Fruit fly (Drosophila melanogaster): ENCODE measurements around the gene Alms1a.

DNA sequence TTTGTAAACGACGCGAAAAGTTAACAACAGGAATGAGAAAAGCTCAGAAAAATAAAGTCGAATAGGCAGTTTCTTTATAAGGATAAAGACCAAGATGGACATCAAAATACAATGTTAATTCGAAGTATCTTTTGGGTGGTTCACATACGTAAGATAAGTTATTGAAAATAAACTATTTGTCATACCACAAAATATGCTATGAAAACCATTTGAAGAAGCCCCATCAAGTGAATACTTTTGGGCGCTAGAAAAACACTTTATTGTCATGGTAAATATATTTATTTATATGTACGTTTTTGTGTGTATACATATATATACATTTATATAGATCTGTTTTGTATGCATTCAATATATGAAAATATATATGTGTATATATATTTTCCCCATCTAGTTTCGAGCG lies 22.1 kb upstream of the Alms1a start:
- TF ChIP-seq pan (optimal IDR thresholded peaks at IDR 0.05) (no peak), EcR (GFP tag; optimal IDR thresholded peaks at IDR 0.05) (no peak)
